Fruit fly (Drosophila melanogaster) Kc167 (cell line): ENCODE data around the gene ZnT33D.

ENCODE experiments used
- h ChIP-seq: fragments of >200 bp; optimal IDR thresholded peaks from 3 replicates; lab custom pipeline; 2018; ENCODE audit warnings: missing external identifiers
- psq ChIP-seq: fragments of >200 bp; optimal IDR thresholded peaks from 2 replicates; lab custom pipeline; 2017; ENCODE audit warnings: missing external identifiers

dm6 chr2L:12172536-12173234 lies 8.6 kb downstream of the ZnT33D start, which contains the start of the genes CG6583 and crok:
- TF ChIP-seq h (no peak), psq (lab: Kevin White, UChicago) (no peak)
